Worm (Caenorhabditis elegans): ENCODE data around the gene ZC404.15.

The ZC404.15 gene

DNA sequence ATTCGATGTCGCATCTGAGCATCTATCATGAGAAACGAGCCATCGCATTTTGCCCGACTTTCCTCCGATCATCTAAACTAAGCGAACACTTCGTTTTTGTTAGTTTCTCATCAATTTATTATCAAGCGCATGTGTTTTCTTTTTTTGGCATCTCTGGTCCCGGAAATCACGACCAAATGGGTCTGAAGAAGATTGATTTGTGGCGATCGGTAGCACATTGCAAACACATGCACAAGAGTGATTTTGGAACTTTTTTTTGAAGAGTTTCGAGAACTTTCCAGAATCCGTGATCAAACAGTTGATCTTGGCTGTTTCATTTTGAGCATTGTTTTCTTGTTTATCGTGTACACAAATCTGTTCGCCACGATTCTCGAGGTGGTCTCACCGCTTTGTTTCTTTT lies 27.0 kb upstream of the ZC404.15 start:
- TF ChIP-seq sma-3 (GFP tag; optimal IDR thresholded peaks at IDR 0.05): no peak
- TF ChIP-seq ceh-82 (tag; optimal IDR thresholded peaks at IDR 0.05): no peak
- no peak for TF ChIP-seq nhr-10 (tag; optimal IDR thresholded peaks at IDR 0.05)
- TF ChIP-seq nhr-237 (tag; optimal IDR thresholded peaks at IDR 0.05): no peak
- no peak for TF ChIP-seq mab-5 (tag; optimal IDR thresholded peaks at IDR 0.05)
- TF ChIP-seq Y55F3AM.14 (GFP tag; optimal IDR thresholded peaks at IDR 0.05): no peak
- no peak for TF ChIP-seq ztf-4 (tag; optimal IDR thresholded peaks at IDR 0.05)

DNA sequence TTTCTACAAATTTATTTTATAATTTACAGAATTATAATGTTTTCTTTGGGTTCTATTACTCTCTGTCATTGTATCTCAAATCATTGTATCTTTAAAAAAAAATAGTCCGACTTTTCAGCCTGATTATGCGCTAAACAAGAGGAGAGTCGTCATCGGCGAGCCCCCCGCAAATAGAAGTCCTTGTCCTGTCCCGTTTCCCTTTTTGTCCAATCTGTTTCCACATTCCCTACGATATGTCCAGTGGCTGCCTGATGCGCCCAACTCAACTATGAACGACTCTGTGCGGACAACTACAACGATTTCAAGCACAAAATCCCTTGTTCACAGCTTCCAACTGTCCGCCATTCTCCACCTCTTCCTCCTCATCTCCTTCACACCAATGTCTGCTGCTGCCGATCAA lies 22.2 kb upstream of the ZC404.15 start, which contains the start of gene dbl-1:
Gene dbl-1 (plus strand): TSS at position 119 of the 400 bp plus-strand sequence.
- TF ChIP-seq R02D3.7 (tag; optimal IDR thresholded peaks at IDR 0.05) (no peak), peb-1 (tag; optimal IDR thresholded peaks at IDR 0.05) (no peak), ceh-82 (tag; optimal IDR thresholded peaks at IDR 0.05) (no peak), fos-1 (tag; optimal IDR thresholded peaks at IDR 0.05) (no peak), ztf-1 (GFP tag; conservative IDR thresholded peaks at IDR 0.05) (no peak), lin-13 (GFP tag; optimal IDR thresholded peaks at IDR 0.05) (no peak), C34F6.9 (tag; optimal IDR thresholded peaks at IDR 0.05) (no peak), sem-4 (tag; optimal IDR thresholded peaks at IDR 0.05) (no peak), nhr-6 (tag; optimal IDR thresholded peaks at IDR 0.05) (no peak), unc-62 (GFP tag; optimal IDR thresholded peaks at IDR 0.05) (no peak), ztf-11 (tag; optimal IDR thresholded peaks at IDR 0.05) (no peak), alr-1 (tag; optimal IDR thresholded peaks at IDR 0.05) (no peak), Y55F3AM.14 (GFP tag; optimal IDR thresholded peaks at IDR 0.05) (no peak), nhr-129 (tag; optimal IDR thresholded peaks at IDR 0.05) (no peak), mab-5 (tag; optimal IDR thresholded peaks at IDR 0.05) (no peak), ztf-4 (tag; optimal IDR thresholded peaks at IDR 0.05) (no peak), mdl-1 (tag; optimal IDR thresholded peaks at IDR 0.05) (no peak), nhr-12 (tag; optimal IDR thresholded peaks at IDR 0.05) (no peak)

DNA sequence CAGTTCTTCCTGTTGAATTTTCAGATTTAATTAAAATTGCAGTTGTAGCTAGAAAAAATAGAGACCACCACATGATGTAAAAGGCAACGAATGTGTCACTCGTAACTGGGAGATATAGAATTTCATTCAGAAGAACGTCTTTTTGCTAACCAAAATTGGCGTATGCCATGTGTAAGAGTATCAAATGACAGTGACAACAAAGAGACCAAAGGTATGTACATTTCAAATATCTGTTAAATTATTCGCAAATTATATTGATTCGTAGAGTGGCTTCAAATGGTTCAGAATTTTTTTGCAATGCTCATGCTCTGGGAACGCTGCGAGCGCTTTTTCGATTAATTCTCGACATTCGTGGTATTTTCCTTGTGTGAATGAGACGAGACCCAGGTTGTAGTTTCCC lies 17.9 kb upstream of the ZC404.15 start, which contains the start of gene T25F10.4:
Gene T25F10.4 (minus strand): TSS at position 101 of the 400 bp plus-strand sequence.
- no peak for TF ChIP-seq nhr-237 (tag; optimal IDR thresholded peaks at IDR 0.05)
- TF ChIP-seq nhr-129 (tag; optimal IDR thresholded peaks at IDR 0.05): no peak
- TF ChIP-seq nhr-12 (tag; optimal IDR thresholded peaks at IDR 0.05): no peak
- no peak for TF ChIP-seq gmeb-1 (tag; optimal IDR thresholded peaks at IDR 0.05)
- no peak for TF ChIP-seq unc-39 (tag; optimal IDR thresholded peaks at IDR 0.05)
- no peak for TF ChIP-seq ztf-1 (GFP tag; conservative IDR thresholded peaks at IDR 0.05)

DNA sequence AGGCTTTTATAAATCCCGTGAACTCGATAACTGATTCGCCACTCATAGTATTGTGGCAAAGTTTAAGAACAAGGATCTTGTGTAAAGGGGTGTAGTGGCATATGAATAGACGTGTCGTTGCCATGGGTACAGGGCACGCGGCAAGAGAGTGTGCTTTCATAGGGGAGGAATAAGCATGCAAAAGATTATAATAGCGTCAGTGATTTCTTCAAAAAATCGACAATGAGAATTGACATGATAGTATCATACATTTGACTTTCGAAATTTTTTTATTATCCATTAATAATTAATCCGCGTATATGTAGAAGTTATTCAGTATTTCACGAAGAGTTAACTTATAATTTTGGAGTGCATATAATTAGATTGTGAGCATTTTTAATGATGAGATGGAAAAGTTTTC lies 15.3 kb upstream of the ZC404.15 start, which contains the start of gene bbs-8:
Gene bbs-8 (minus strand): TSS at position 101 of the 400 bp plus-strand sequence.
- TF ChIP-seq unc-55 (GFP tag; optimal IDR thresholded peaks at IDR 0.05) (no peak), lin-39 (tag; optimal IDR thresholded peaks at IDR 0.05) (no peak), nhr-25 (tag; optimal IDR thresholded peaks at IDR 0.05) (no peak), sma-3 (GFP tag; optimal IDR thresholded peaks at IDR 0.05) (no peak), nhr-129 (tag; optimal IDR thresholded peaks at IDR 0.05) (no peak), egl-27 (tag; optimal IDR thresholded peaks at IDR 0.05) (no peak), blmp-1 (tag; optimal IDR thresholded peaks at IDR 0.05; ENCODE audit: insufficient read depth) (no peak), mdl-1 (tag; optimal IDR thresholded peaks at IDR 0.05) (no peak), nhr-6 (tag; optimal IDR thresholded peaks at IDR 0.05) (no peak), nhr-77 (tag; optimal IDR thresholded peaks at IDR 0.05) (no peak), nhr-11 (tag; optimal IDR thresholded peaks at IDR 0.05) (no peak), lin-13 (GFP tag; optimal IDR thresholded peaks at IDR 0.05) (no peak), crh-2 (tag; optimal IDR thresholded peaks at IDR 0.05) (no peak), alr-1 (tag; optimal IDR thresholded peaks at IDR 0.05) (no peak), elt-1 (tag; optimal IDR thresholded peaks at IDR 0.05) (no peak), ztf-11 (tag; optimal IDR thresholded peaks at IDR 0.05) (no peak), dmd-4 (tag; optimal IDR thresholded peaks at IDR 0.05) (no peak), fos-1 (tag; optimal IDR thresholded peaks at IDR 0.05) (no peak), nhr-21 (tag; optimal IDR thresholded peaks at IDR 0.05) (no peak)

DNA sequence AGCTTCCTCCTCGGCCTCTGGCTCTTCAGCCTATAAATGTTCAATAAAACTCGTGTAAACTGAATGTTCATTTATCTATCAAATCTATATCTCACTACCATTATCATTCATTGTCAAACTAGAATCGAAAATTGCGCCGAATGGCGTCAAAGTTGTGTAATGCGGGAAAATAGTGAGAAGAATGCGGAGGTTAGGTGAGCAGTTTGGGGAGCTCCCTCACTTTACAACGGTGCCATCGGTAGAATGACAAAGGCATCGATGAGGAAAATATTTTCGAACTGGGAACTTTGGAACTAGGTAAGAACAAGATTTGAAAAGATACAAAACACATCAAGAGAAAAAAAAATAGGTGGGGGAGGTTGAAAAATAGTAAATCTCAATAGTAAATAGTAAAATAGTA lies 12.7 kb upstream of the ZC404.15 start:
- TF ChIP-seq blmp-1 (tag; optimal IDR thresholded peaks at IDR 0.05; ENCODE audit: insufficient read depth) (no peak), snpc-4 (tag; optimal IDR thresholded peaks at IDR 0.05) (no peak), aly-2 (tag; optimal IDR thresholded peaks at IDR 0.05) (no peak), nhr-23 (tag; optimal IDR thresholded peaks at IDR 0.05) (no peak), unc-62 (GFP tag; optimal IDR thresholded peaks at IDR 0.05) (no peak), peb-1 (tag; optimal IDR thresholded peaks at IDR 0.05) (no peak), ama-1 (optimal IDR thresholded peaks at IDR 0.05) (no peak), ztf-11 (tag; optimal IDR thresholded peaks at IDR 0.05) (no peak), crh-2 (tag; optimal IDR thresholded peaks at IDR 0.05) (no peak)

Measured in whole organism, L2 larva.